Worm (Caenorhabditis elegans): Measurements from ENCODE around the gene C27H6.8.

ce11 chrV:9962394-9962793 is 25.2 kb downstream of the C27H6.8 start, which contains the start of gene madf-4:
- TF ChIP-seq nhr-2 (tag; optimal IDR thresholded peaks at IDR 0.05) (no peak), nhr-76 (tag; optimal IDR thresholded peaks at IDR 0.05) (no peak), ztf-11 (tag; optimal IDR thresholded peaks at IDR 0.05) (no peak), unc-39 (tag; optimal IDR thresholded peaks at IDR 0.05) (no peak), flh-1 (GFP tag; optimal IDR thresholded peaks at IDR 0.05) (no peak)

All from whole organism, mixed stage, embryonic.